Worm (Caenorhabditis elegans): ENCODE measurements around the gene clec-196.

DNA sequence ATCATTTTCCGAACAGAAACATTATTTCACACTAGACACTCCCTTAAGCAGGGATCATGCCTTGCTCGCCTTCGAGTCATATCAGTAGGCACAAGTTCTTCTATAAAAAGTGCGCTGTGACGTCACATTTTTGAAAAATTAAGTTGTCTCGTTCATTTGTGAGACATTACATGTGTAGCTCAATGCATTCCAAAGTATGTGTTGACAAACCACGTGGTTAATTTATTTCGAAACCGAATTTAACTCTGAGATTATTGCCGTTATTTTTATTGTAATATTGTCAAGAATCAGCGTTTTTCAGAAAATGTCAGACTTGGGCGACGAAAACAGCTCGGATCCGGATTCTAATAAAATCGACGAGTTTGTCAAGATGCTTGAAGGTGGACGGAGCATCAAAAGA lies 17.7 kb downstream of the clec-196 start, which contains the start of gene T28F3.5:
- no peak for TF ChIP-seq fkh-10 (GFP tag; optimal IDR thresholded peaks at IDR 0.05)
- TF ChIP-seq pha-4 (tag; optimal IDR thresholded peaks at IDR 0.05), result no peak
- TF ChIP-seq ceh-2 (tag; optimal IDR thresholded peaks at IDR 0.05), result no peak
- TF ChIP-seq nhr-11 (tag; optimal IDR thresholded peaks at IDR 0.05), result no peak
- TF ChIP-seq F13H6.1 (tag; optimal IDR thresholded peaks at IDR 0.05), result no peak
- no peak for TF ChIP-seq unc-55 (GFP tag; optimal IDR thresholded peaks at IDR 0.05)
- TF ChIP-seq fkh-6 (tag; optimal IDR thresholded peaks at IDR 0.05), result no peak
- no peak for TF ChIP-seq pros-1 (tag; optimal IDR thresholded peaks at IDR 0.05)
- TF ChIP-seq nhr-232 (tag; optimal IDR thresholded peaks at IDR 0.05), result no peak
- no peak for TF ChIP-seq pqm-1 (tag; optimal IDR thresholded peaks at IDR 0.05)
- no peak for TF ChIP-seq ceh-9 (tag; optimal IDR thresholded peaks at IDR 0.05)
